Worm (Caenorhabditis elegans): ENCODE data around the gene cdk-5.

- TF ChIP-seq snpc-1.1 (tag; optimal IDR thresholded peaks at IDR 0.05; ENCODE audit: insufficient read depth) (no peak), ets-4 (GFP tag; optimal IDR thresholded peaks at IDR 0.05) (no peak), snpc-4 (GFP tag; optimal IDR thresholded peaks at IDR 0.05) (no peak), snpc-4 (tag; optimal IDR thresholded peaks at IDR 0.05) (no peak), ZK185.1 (tag; optimal IDR thresholded peaks at IDR 0.05; ENCODE audit: poor library complexity, severe bottlenecking) (no peak), sea-2 (GFP tag; IDR thresholded peaks at IDR 0.05) (no peak), F49E8.2 (tag; optimal IDR thresholded peaks at IDR 0.05; ENCODE audit: insufficient read depth) (no peak), ama-1 (optimal IDR thresholded peaks at IDR 0.05) (no peak), ama-1 (GFP tag; optimal IDR thresholded peaks at IDR 0.05) (no peak), Y95B8A.8 (GFP tag; IDR thresholded peaks at IDR 0.05) (no peak)
Measured at ce11 chrIII:13514470-13514869, 48.3 kb upstream of the cdk-5 start, which contains the start of gene mlh-1.

Data from whole organism, young adult.